Fruit fly (Drosophila melanogaster) whole organism: ENCODE measurements around the gene per.

Experiments
- CG8478 ChIP-seq: fragments of >200 bp; optimal IDR thresholded peaks from 2 replicates; lab custom pipeline; 2018; ENCODE audit warnings: inconsistent platforms
- pan ChIP-seq: fragments of >200 bp; optimal IDR thresholded peaks from 2 replicates; lab custom pipeline; 2017
- psq ChIP-seq: fragments of >200 bp; optimal IDR thresholded peaks from 2 replicates; lab custom pipeline; 2017

dm6 chrX:2662540-2663133 is 22.7 kb upstream of the per start:
- TF ChIP-seq CG8478 (lab: Kevin White, UChicago) (no peak), pan (no peak), psq (no peak)
